Worm (Caenorhabditis elegans) whole organism, L1 larva: Measurements from ENCODE around the gene nhr-280.
"Not testable (repeated sequence)": the region's sequence is repeated elsewhere in the genome, so short reads cannot be mapped to it uniquely, and the experiment has no call there.

ENCODE experiments used
- C16A3.4 ChIP-seq: fragments of 150-350 bp; optimal IDR thresholded peaks from 2 replicates; lab custom pipeline; 2014; ENCODE audit warnings: missing biosample characterization, missing genetic modification characterization
- F16B12.6 ChIP-seq: fragments of 150-350 bp; optimal IDR thresholded peaks from 2 replicates; lab custom pipeline; 2014; ENCODE audit warnings: missing biosample characterization, missing genetic modification characterization
- Y116A8C.19 ChIP-seq: sonication (generic microtip); optimal IDR thresholded peaks from 2 replicates; lab custom pipeline; 2016; ENCODE audit warnings: missing compliant biosample characterization, missing genetic modification characterization, borderline replicate concordance
- aha-1 ChIP-seq: fragments of 150-350 bp; optimal IDR thresholded peaks from 2 replicates; lab custom pipeline; 2014; ENCODE audit warnings: missing biosample characterization, missing genetic modification characterization
- ceh-63 ChIP-seq: fragments of 200-800 bp; sonication (Bioruptor generic); optimal IDR thresholded peaks from 2 replicates; lab custom pipeline; 2018; ENCODE audit warnings: mild to moderate bottlenecking, missing genetic modification characterization, missing compliant biosample characterization
- ceh-8 ChIP-seq: fragments of 200-800 bp; sonication (Bioruptor generic); optimal IDR thresholded peaks from 2 replicates; lab custom pipeline; 2018; ENCODE audit warnings: mild to moderate bottlenecking, missing genetic modification characterization, moderate library complexity, missing compliant biosample characterization
- ceh-82 ChIP-seq, 3 experiments: fragments of 150-350 bp in 1 of 3; sonication (generic microtip) in 2 of 3; optimal IDR thresholded peaks; 2 replicates each; lab custom pipeline; 2014 to 2017; ENCODE audit warnings: missing biosample characterization in 3 of 3, missing genetic modification characterization in 3 of 3
- ceh-90 ChIP-seq: sonication (generic microtip); optimal IDR thresholded peaks from 2 replicates; lab custom pipeline; 2016; ENCODE audit warnings: missing genetic modification characterization, missing compliant biosample characterization
- ces-1 ChIP-seq: fragments of 150-350 bp; optimal IDR thresholded peaks from 2 replicates; lab custom pipeline; 2014; ENCODE audit warnings: missing biosample characterization, missing genetic modification reagents, missing genetic modification characterization
- dsc-1 ChIP-seq: sonication (generic microtip); optimal IDR thresholded peaks from 2 replicates; lab custom pipeline; 2016; ENCODE audit warnings: mild to moderate bottlenecking, missing genetic modification characterization, missing compliant biosample characterization
- efl-1 ChIP-seq, 4 experiments: fragments of 150-350 bp; optimal IDR thresholded peaks in 3 of 4; peaks in 1 of 4; 1 replicate in 1 of 4; 2 replicates in 3 of 4; lab custom pipeline; 2014; ENCODE audit warnings: missing biosample characterization in 2 of 4, missing genetic modification characterization in 2 of 4, missing genetic modification reagents in 2 of 4
- efl-3 ChIP-seq: fragments of 200-800 bp; sonication (Bioruptor generic); optimal IDR thresholded peaks from 2 replicates; lab custom pipeline; 2018; ENCODE audit warnings: mild to moderate bottlenecking, missing genetic modification characterization, missing compliant biosample characterization
- egl-13 ChIP-seq: sonication (generic microtip); optimal IDR thresholded peaks from 2 replicates; lab custom pipeline; 2016; ENCODE audit warnings: missing genotype, missing genetic modification reagents, missing genetic modification characterization, missing compliant biosample characterization
- elt-2 ChIP-seq: sonication (generic microtip); optimal IDR thresholded peaks from 2 replicates; lab custom pipeline; 2016; ENCODE audit warnings: missing genetic modification characterization, mild to moderate bottlenecking, inconsistent platforms, missing compliant biosample characterization, missing genetic modification reagents
- elt-3 ChIP-seq, 6 experiments: fragments of 150-350 bp in 1 of 6; sonication (generic microtip); optimal IDR thresholded peaks; 2 replicates each; lab custom pipeline; 2017 to 2018; ENCODE audit warnings: missing biosample characterization in 6 of 6, missing genetic modification characterization in 6 of 6, inconsistent platforms in 1 of 6
- ets-5 ChIP-seq: fragments of 200-800 bp; sonication (Bioruptor generic); IDR thresholded peaks from 2 replicates; pipeline ENCODE4 v1.3.6; 2022; ENCODE audit warnings: missing genetic modification characterization, missing compliant biosample characterization
- fkh-4 ChIP-seq: sonication (generic microtip); optimal IDR thresholded peaks from 2 replicates; lab custom pipeline; 2016; ENCODE audit warnings: missing compliant biosample characterization, missing genetic modification characterization, borderline replicate concordance
- fkh-8 ChIP-seq: sonication (generic microtip); optimal IDR thresholded peaks from 2 replicates; lab custom pipeline; 2016; ENCODE audit warnings: mild to moderate bottlenecking, missing genetic modification characterization, missing compliant biosample characterization
- fos-1 ChIP-seq: fragments of 150-350 bp; optimal IDR thresholded peaks from 2 replicates; lab custom pipeline; 2014; ENCODE audit warnings: missing biosample characterization, missing genetic modification characterization
- hpl-2 ChIP-seq: fragments of 150-350 bp; optimal IDR thresholded peaks from 2 replicates; lab custom pipeline; 2014; ENCODE audit warnings: missing biosample characterization, missing genetic modification reagents, missing genetic modification characterization
- irx-1 ChIP-seq: sonication (generic microtip); optimal IDR thresholded peaks from 2 replicates; lab custom pipeline; 2016; ENCODE audit warnings: missing genetic modification characterization, missing compliant biosample characterization
- isw-1 ChIP-seq: fragments of 200-800 bp; sonication (Bioruptor generic); IDR thresholded peaks from 2 replicates; pipeline ENCODE4 v1.3.6; 2022; ENCODE audit warnings: missing genetic modification characterization, missing compliant biosample characterization
- jun-1 ChIP-seq: fragments of 150-350 bp; optimal IDR thresholded peaks from 2 replicates; lab custom pipeline; 2014; ENCODE audit warnings: missing biosample characterization, missing genetic modification reagents, missing genetic modification characterization
- lin-13 ChIP-seq: fragments of 150-350 bp; optimal IDR thresholded peaks from 2 replicates; lab custom pipeline; 2014; ENCODE audit warnings: missing biosample characterization, missing genetic modification reagents, missing genetic modification characterization
- lin-15B ChIP-seq: fragments of 150-350 bp; sonication (generic microtip); optimal IDR thresholded peaks from 3 replicates; lab custom pipeline; 2014; ENCODE audit warnings: missing biosample characterization, missing genetic modification characterization
- lin-35 ChIP-seq, 2 experiments: fragments of 150-350 bp; optimal IDR thresholded peaks; 2 replicates each; lab custom pipeline; 2014; ENCODE audit warnings: missing biosample characterization in 2 of 2, missing genetic modification characterization in 2 of 2, missing genetic modification reagents in 2 of 2
- lin-39 ChIP-seq: fragments of 150-350 bp; optimal IDR thresholded peaks from 2 replicates; lab custom pipeline; 2014; ENCODE audit warnings: missing biosample characterization, missing genetic modification reagents, missing genetic modification characterization
- lsy-2 ChIP-seq, 2 experiments: fragments of 150-350 bp; optimal IDR thresholded peaks; 2 replicates each; lab custom pipeline; 2014; ENCODE audit warnings: missing biosample characterization in 2 of 2, missing genetic modification characterization in 2 of 2
- mdl-1 ChIP-seq, 2 experiments: fragments of 150-350 bp; optimal IDR thresholded peaks; 2 replicates each; lab custom pipeline; 2014 to 2017; ENCODE audit warnings: missing biosample characterization in 2 of 2, missing genetic modification characterization in 2 of 2, inconsistent platforms in 1 of 2
- mep-1 ChIP-seq: fragments of 150-350 bp; optimal IDR thresholded peaks from 2 replicates; lab custom pipeline; 2014; ENCODE audit warnings: missing biosample characterization, missing genetic modification characterization
- nhr-11 ChIP-seq: fragments of 150-350 bp; optimal IDR thresholded peaks from 2 replicates; lab custom pipeline; 2014; ENCODE audit warnings: missing biosample characterization, missing genetic modification characterization
- nhr-19 ChIP-seq: fragments of 200-800 bp; sonication (Bioruptor generic); conservative IDR thresholded peaks from 2 replicates; pipeline ENCODE4 v1.3.6; 2022; ENCODE audit warnings: missing genetic modification characterization, missing compliant biosample characterization
- nhr-20 ChIP-seq: sonication (generic microtip); optimal IDR thresholded peaks from 2 replicates; lab custom pipeline; 2016; ENCODE audit warnings: mild to moderate bottlenecking, missing genetic modification characterization, missing compliant biosample characterization
- nhr-237 ChIP-seq: fragments of 150-350 bp; optimal IDR thresholded peaks from 2 replicates; lab custom pipeline; 2014; ENCODE audit warnings: missing biosample characterization, missing genetic modification characterization
- nhr-28 ChIP-seq: fragments of 150-350 bp; optimal IDR thresholded peaks from 2 replicates; lab custom pipeline; 2014; ENCODE audit warnings: missing biosample characterization, missing genetic modification characterization
- nhr-76 ChIP-seq: sonication (generic microtip); optimal IDR thresholded peaks from 2 replicates; lab custom pipeline; 2017; ENCODE audit warnings: missing biosample characterization, missing genetic modification characterization
- nhr-90 ChIP-seq: sonication (generic microtip); optimal IDR thresholded peaks from 2 replicates; lab custom pipeline; 2016; ENCODE audit warnings: mild to moderate bottlenecking, missing genetic modification characterization, missing compliant biosample characterization; ENCODE audit not compliant: poor library complexity
- pax-3 ChIP-seq: fragments of 200-800 bp; sonication (Bioruptor generic); optimal IDR thresholded peaks from 2 replicates; lab custom pipeline; 2018; ENCODE audit warnings: mild to moderate bottlenecking, missing genetic modification characterization, moderate library complexity, missing compliant biosample characterization
- pqm-1 ChIP-seq: sonication (generic microtip); optimal IDR thresholded peaks from 3 replicates; lab custom pipeline; 2017; ENCODE audit warnings: missing biosample characterization, missing genetic modification characterization
- rnt-1 ChIP-seq: sonication (generic microtip); optimal IDR thresholded peaks from 2 replicates; lab custom pipeline; 2016; ENCODE audit warnings: mild to moderate bottlenecking, missing genetic modification characterization, moderate library complexity, missing compliant biosample characterization
- sox-4 ChIP-seq: sonication (generic microtip); optimal IDR thresholded peaks from 2 replicates; lab custom pipeline; 2016; ENCODE audit warnings: missing genetic modification characterization, missing compliant biosample characterization
- sptf-1 ChIP-seq: fragments of 150-350 bp; optimal IDR thresholded peaks from 2 replicates; lab custom pipeline; 2014; ENCODE audit warnings: missing biosample characterization, missing genetic modification characterization
- tbx-2 ChIP-seq: sonication (generic microtip); optimal IDR thresholded peaks from 2 replicates; lab custom pipeline; 2016; ENCODE audit warnings: missing genetic modification characterization, missing compliant biosample characterization
- unc-62 ChIP-seq: fragments of 150-350 bp; optimal IDR thresholded peaks from 2 replicates; lab custom pipeline; 2014; ENCODE audit warnings: missing biosample characterization, missing genetic modification reagents, missing genetic modification characterization
- unc-86 ChIP-seq: sonication (generic microtip); optimal IDR thresholded peaks from 2 replicates; lab custom pipeline; 2016; ENCODE audit warnings: missing genetic modification characterization, missing compliant biosample characterization
- unc-98 ChIP-seq: fragments of 200-800 bp; sonication (Bioruptor generic); IDR thresholded peaks from 2 replicates; pipeline ENCODE4 v1.3.6; 2022; ENCODE audit warnings: missing genetic modification characterization, missing compliant biosample characterization
- xbp-1 ChIP-seq: sonication (generic microtip); optimal IDR thresholded peaks from 2 replicates; lab custom pipeline; 2016; ENCODE audit warnings: missing genetic modification characterization, missing compliant biosample characterization
- zag-1 ChIP-seq: fragments of 150-350 bp; optimal IDR thresholded peaks from 2 replicates; lab custom pipeline; 2014; ENCODE audit warnings: missing biosample characterization, missing genetic modification characterization
- zip-4 ChIP-seq: fragments of 200-800 bp; sonication (Bioruptor generic); optimal IDR thresholded peaks from 2 replicates; lab custom pipeline; 2018; ENCODE audit warnings: mild to moderate bottlenecking, missing genetic modification characterization, moderate library complexity, missing compliant biosample characterization
- ztf-11 ChIP-seq, 2 experiments: sonication (generic microtip); optimal IDR thresholded peaks; 2 replicates each; lab custom pipeline; 2016 to 2017; ENCODE audit warnings: missing genetic modification characterization in 2 of 2, missing biosample characterization in 1 of 2, missing compliant biosample characterization in 1 of 2
- ztf-4 ChIP-seq: fragments of 150-350 bp; optimal IDR thresholded peaks from 2 replicates; lab custom pipeline; 2014; ENCODE audit warnings: missing biosample characterization, missing genetic modification characterization

nhr-280 gene

DNA sequence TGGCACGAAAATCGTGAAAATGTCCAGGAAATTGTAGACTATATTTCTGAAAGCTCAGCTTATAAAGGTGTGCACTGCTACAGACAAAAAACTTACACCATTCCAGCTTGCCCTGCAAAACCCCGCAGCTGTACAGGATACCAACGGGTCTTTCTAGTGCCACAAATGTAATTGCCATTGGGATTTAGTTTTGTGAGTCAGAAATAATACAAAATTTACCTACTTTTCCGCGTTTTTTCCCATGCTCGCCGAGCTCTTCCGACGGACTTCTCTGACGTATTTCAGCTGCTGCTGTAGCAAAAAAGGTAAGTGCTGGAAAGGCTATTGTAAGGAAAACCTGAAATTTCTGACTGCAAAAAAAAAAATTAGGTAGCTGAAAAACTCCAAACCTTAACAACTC, 33.5 kb downstream of the nhr-280 start, which contains the start of gene C29F9.8:
TSS of gene C29F9.8 (minus strand) at position 101 of the 400 bp plus-strand sequence.
- not testable (repeated sequence) for TF ChIP-seq elt-3 (tag; optimal IDR thresholded peaks at IDR 0.05; lab: Kevin White, UChicago); zip-4 (GFP tag; lab: Kevin White, UChicago); hpl-2

- no peak for TF ChIP-seq nhr-76
- no peak for TF ChIP-seq ets-5
- TF ChIP-seq nhr-11 (tag; lab: Kevin White, UChicago) = peak; percentile 10
- TF ChIP-seq mdl-1 (tag; optimal IDR thresholded peaks at IDR 0.05; lab: Kevin White, UChicago) = no peak
- TF ChIP-seq lsy-2 (tag; optimal IDR thresholded peaks at IDR 0.05; lab: Kevin White, UChicago) = peak; percentile 48 to 49
- no peak for TF ChIP-seq efl-3
- TF ChIP-seq unc-62 (GFP tag; lab: Kevin White, UChicago) = no peak
- TF ChIP-seq sptf-1 (tag; lab: Kevin White, UChicago) = no peak
- no peak for TF ChIP-seq jun-1 (tag; lab: Kevin White, UChicago)
- peak; percentile 19 to 30 for TF ChIP-seq lin-35 (GFP tag; optimal IDR thresholded peaks at IDR 0.05; lab: Kevin White, UChicago)
- TF ChIP-seq fos-1 = no peak
- no peak for TF ChIP-seq pax-3 (tag; lab: Kevin White, UChicago)
- peak; percentile 7 for TF ChIP-seq nhr-20 (tag; lab: Kevin White, UChicago)
- TF ChIP-seq nhr-237 (tag; lab: Kevin White, UChicago) = no peak
- TF ChIP-seq isw-1 (GFP tag; lab: Robert Waterston, UW) = peak; percentile 19; the same call in 1 of the 2 replicates
- peak; percentile 72 for TF ChIP-seq dsc-1 (tag; lab: Kevin White, UChicago)
- TF ChIP-seq ceh-90 (tag; lab: Kevin White, UChicago) = no peak
- TF ChIP-seq elt-2 (tag; lab: Kevin White, UChicago) = no peak
- TF ChIP-seq nhr-90 (tag; lab: Kevin White, UChicago) = no peak
- TF ChIP-seq Y116A8C.19 (tag; lab: Kevin White, UChicago) = no peak
- TF ChIP-seq hpl-2 = no peak
- TF ChIP-seq ceh-82 (tag; optimal IDR thresholded peaks at IDR 0.05; lab: Kevin White, UChicago) = peak in 1 of 3 experiments; percentile 56
- TF ChIP-seq lin-13 (GFP tag; lab: Kevin White, UChicago) = peak; percentile 14
- no peak for TF ChIP-seq pqm-1
- no peak for TF ChIP-seq zag-1 (tag; lab: Kevin White, UChicago)
- TF ChIP-seq aha-1 (tag; lab: Kevin White, UChicago) = no peak
- peak; percentile 48 for TF ChIP-seq lin-39 (tag; lab: Kevin White, UChicago)
- no peak for TF ChIP-seq nhr-28
- peak; percentile 11 for TF ChIP-seq mep-1
- TF ChIP-seq fkh-4 = no peak
- no peak for TF ChIP-seq ceh-63 (GFP tag; lab: Kevin White, UChicago)
- TF ChIP-seq ceh-8 (GFP tag; lab: Kevin White, UChicago) = no peak
- no peak for TF ChIP-seq irx-1 (tag; lab: Kevin White, UChicago)
- no peak for TF ChIP-seq unc-98
- TF ChIP-seq C16A3.4 (tag; lab: Kevin White, UChicago) = no peak
- TF ChIP-seq tbx-2 (tag; lab: Kevin White, UChicago) = peak; percentile 62
- TF ChIP-seq fkh-8 = no peak
- no peak for TF ChIP-seq egl-13 (tag; lab: Kevin White, UChicago)
- TF ChIP-seq sox-4 (tag; lab: Kevin White, UChicago) = no peak
- no peak for TF ChIP-seq ztf-11 (tag; optimal IDR thresholded peaks at IDR 0.05; lab: Kevin White, UChicago)
- TF ChIP-seq lin-15B (tag; lab: Kevin White, UChicago) = no peak
- TF ChIP-seq rnt-1 (tag; lab: Kevin White, UChicago) = peak; percentile 87
- TF ChIP-seq efl-1 (optimal IDR thresholded peaks at IDR 0.05; lab: Kevin White, UChicago) = peak; percentile 64 to 79
- TF ChIP-seq efl-1 (GFP tag; optimal IDR thresholded peaks at IDR 0.05 in 1 of 2; lab: Kevin White, UChicago) = peak in 1 of 2 experiments; percentile 94
- no peak for TF ChIP-seq unc-86 (tag; lab: Kevin White, UChicago)
- TF ChIP-seq nhr-19 (GFP tag; lab: Robert Waterston, UW) = peak; percentile 62
- TF ChIP-seq ztf-4 (tag; lab: Kevin White, UChicago) = no peak
- TF ChIP-seq ces-1 = no peak
- TF ChIP-seq xbp-1 (tag; lab: Kevin White, UChicago) = peak; percentile 4
- TF ChIP-seq F16B12.6 (tag; lab: Kevin White, UChicago) = no peak
These were observed 34.4 kb downstream of the nhr-280 start for ce11 chrIII:96196-96595.
